Fruit fly (Drosophila melanogaster): ENCODE data around the gene Trp1.

The Trp1 gene

DNA sequence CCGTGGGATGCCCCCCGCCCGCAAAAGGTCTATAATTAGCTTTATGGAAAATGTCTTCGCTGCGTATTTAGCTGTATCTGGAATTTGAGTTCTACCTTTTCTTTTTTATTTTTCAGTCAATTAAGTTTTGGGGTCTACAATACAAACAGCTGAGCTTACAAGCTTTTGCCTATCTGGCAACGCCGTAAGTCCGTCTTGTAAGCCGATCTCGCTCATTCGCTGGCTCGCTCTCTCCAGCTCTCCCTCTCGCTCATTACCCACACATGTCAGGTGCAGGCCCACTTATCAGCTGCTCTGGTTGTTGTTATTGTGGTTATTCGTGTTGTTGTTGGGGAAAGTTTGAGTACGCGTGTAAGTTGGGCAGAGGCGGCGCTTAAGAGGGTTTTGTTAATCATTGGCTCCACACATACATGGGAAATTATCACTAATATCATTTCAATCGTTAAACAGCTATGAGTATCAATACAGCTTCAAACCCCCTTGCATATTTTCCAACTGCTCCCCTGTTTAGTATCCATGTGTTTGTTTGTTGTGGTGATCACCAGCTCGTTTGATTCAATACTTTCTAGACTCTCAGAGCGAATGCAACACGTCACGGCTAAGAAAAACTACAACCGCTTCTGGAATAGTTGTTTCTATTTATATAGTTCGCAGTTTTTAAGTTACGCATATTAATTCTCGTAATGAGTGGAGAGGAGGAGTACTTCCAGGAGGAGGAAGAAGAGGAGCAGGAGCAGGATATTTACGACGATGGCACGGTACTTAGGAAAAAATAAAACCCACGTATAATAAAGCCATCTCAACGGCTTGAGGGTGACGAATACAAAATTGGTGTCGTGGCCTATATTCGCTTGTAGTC lies 848 bp downstream of the Trp1 start (continued):
- peak; percentile 97 for TF ChIP-seq CG6813 (GFP tag; optimal IDR thresholded peaks at IDR 0.05)
- peak; percentile 96 for TF ChIP-seq CG11093 (GFP tag; IDR thresholded peaks at IDR 0.05)
- no peak for TF ChIP-seq tna (GFP tag; IDR thresholded peaks at IDR 0.05; ENCODE audit: partially characterized antibody)
- TF ChIP-seq oc (tag; optimal IDR thresholded peaks at IDR 0.05): peak; percentile 97
- TF ChIP-seq kni (GFP tag; optimal IDR thresholded peaks at IDR 0.05): peak; percentile 81
- peak; percentile 92 for TF ChIP-seq CG6765 (GFP tag; optimal IDR thresholded peaks at IDR 0.05)
- peak; percentile 98 for TF ChIP-seq lmd (GFP tag; IDR thresholded peaks at IDR 0.05)
- peak; percentile 99 for TF ChIP-seq CG11456 (GFP tag; IDR thresholded peaks at IDR 0.05)
- peak; percentile 94 for TF ChIP-seq CG12104 (GFP tag; optimal IDR thresholded peaks at IDR 0.05)
- TF ChIP-seq grn (GFP tag; optimal IDR thresholded peaks at IDR 0.05): peak; percentile 78
- TF ChIP-seq repo (GFP tag; optimal IDR thresholded peaks at IDR 0.05): peak; percentile 97
- peak; percentile 1 for TF ChIP-seq fd102C (GFP tag; optimal IDR thresholded peaks at IDR 0.05)
- peak; percentile 94 for TF ChIP-seq Hmx (GFP tag; optimal IDR thresholded peaks at IDR 0.05)
- TF ChIP-seq Elba2 (GFP tag; optimal IDR thresholded peaks at IDR 0.05): peak; percentile 61
- TF ChIP-seq CG6654 (GFP tag; optimal IDR thresholded peaks at IDR 0.05): peak; percentile 88
- peak; percentile 82 for TF ChIP-seq HLHmδ (GFP tag; optimal IDR thresholded peaks at IDR 0.05)
- peak; percentile 94 for TF ChIP-seq Doc2 (GFP tag; IDR thresholded peaks at IDR 0.05)
- TF ChIP-seq trh (GFP tag; optimal IDR thresholded peaks at IDR 0.05): peak; percentile 86
- peak; percentile 97 for TF ChIP-seq ase (GFP tag; IDR thresholded peaks at IDR 0.05)
- peak; percentile 98 for TF ChIP-seq Hsf (GFP tag; optimal IDR thresholded peaks at IDR 0.05)
- TF ChIP-seq CG4328 (GFP tag; optimal IDR thresholded peaks at IDR 0.05): peak; percentile 92
- TF ChIP-seq Eip74EF (GFP tag; optimal IDR thresholded peaks at IDR 0.05): no peak
- peak; percentile 96 for TF ChIP-seq luna (GFP tag; optimal IDR thresholded peaks at IDR 0.05)
- TF ChIP-seq schlank (tag; optimal IDR thresholded peaks at IDR 0.05): peak; percentile 98
- peak; percentile 95 for TF ChIP-seq CG3281 (GFP tag; optimal IDR thresholded peaks at IDR 0.05)
- TF ChIP-seq slou (GFP tag; optimal IDR thresholded peaks at IDR 0.05): peak; percentile 94
- TF ChIP-seq aop (GFP tag; IDR thresholded peaks at IDR 0.05): peak; percentile 94
- TF ChIP-seq Hr39 (optimal IDR thresholded peaks at IDR 0.05): no peak
- peak; percentile 97 for TF ChIP-seq Atf-2 (GFP tag; optimal IDR thresholded peaks at IDR 0.05)
- TF ChIP-seq ap (GFP tag; IDR thresholded peaks at IDR 0.05): peak; percentile 95
- TF ChIP-seq CG32767 (GFP tag; IDR thresholded peaks at IDR 0.05): peak; percentile 94
- TF ChIP-seq D (optimal IDR thresholded peaks at IDR 0.05): no peak
- peak; percentile 92 for TF ChIP-seq D (GFP tag; optimal IDR thresholded peaks at IDR 0.05)
- TF ChIP-seq shn (GFP tag; optimal IDR thresholded peaks at IDR 0.05): peak; percentile 98
- peak; percentile 95 for TF ChIP-seq CG11085 (GFP tag; IDR thresholded peaks at IDR 0.05)
- TF ChIP-seq lilli (GFP tag; optimal IDR thresholded peaks at IDR 0.05): peak; percentile 99
- TF ChIP-seq CG7556 (GFP tag; optimal IDR thresholded peaks at IDR 0.05): peak; percentile 94
- TF ChIP-seq dan (GFP tag; IDR thresholded peaks at IDR 0.05): no peak; the same call in none of the 2 replicates
- TF ChIP-seq Drgx (GFP tag; IDR thresholded peaks at IDR 0.05): peak; percentile 99
- TF ChIP-seq CG9817 (tag; optimal IDR thresholded peaks at IDR 0.05): peak; percentile 98
- TF ChIP-seq gcm (GFP tag; optimal IDR thresholded peaks at IDR 0.05): peak; percentile 94
- TF ChIP-seq CG10267 (tag; optimal IDR thresholded peaks at IDR 0.05): peak; percentile 88
- peak; percentile 98 to 99 for TF ChIP-seq dpn (GFP tag; optimal IDR thresholded peaks at IDR 0.05)
- TF ChIP-seq CG17385 (GFP tag; optimal IDR thresholded peaks at IDR 0.05): peak; percentile 93
- TF ChIP-seq NC2β (GFP tag; optimal IDR thresholded peaks at IDR 0.05): peak; percentile 97
- TF ChIP-seq nmo (GFP tag; optimal IDR thresholded peaks at IDR 0.05): peak; percentile 95
- TF ChIP-seq crp (GFP tag; optimal IDR thresholded peaks at IDR 0.05): peak; percentile 11 to 78
- TF ChIP-seq hth (optimal IDR thresholded peaks at IDR 0.05): no peak
- TF ChIP-seq CG1792 (GFP tag; optimal IDR thresholded peaks at IDR 0.05): peak; percentile 97
- peak; percentile 86 for TF ChIP-seq GATAe (GFP tag; conservative IDR thresholded peaks at IDR 0.05)
